Fruit fly (Drosophila melanogaster): ENCODE measurements around the gene eys.

dm6 chr2L:2373818-2374746 is 62.6 kb downstream of the eys start, which contains the start of the genes CG3609 and CG15390:
- TF ChIP-seq EcR (GFP tag; optimal IDR thresholded peaks at IDR 0.05) (peak; percentile 30), D1 (tag; optimal IDR thresholded peaks at IDR 0.05) (no peak), Ets98B (GFP tag; IDR thresholded peaks at IDR 0.05) (peak; percentile 89), CG15710 (tag; optimal IDR thresholded peaks at IDR 0.05) (peak; percentile 60), fd96Ca (GFP tag; IDR thresholded peaks at IDR 0.05) (peak; percentile 85), CG8301 (tag; optimal IDR thresholded peaks at IDR 0.05) (peak; percentile 40), CG4496 (GFP tag; IDR thresholded peaks at IDR 0.05) (peak; percentile 91), gl (tag; optimal IDR thresholded peaks at IDR 0.05) (peak; percentile 72), CG12605 (GFP tag; IDR thresholded peaks at IDR 0.05) (peak; percentile 60), Pif1A (GFP tag; optimal IDR thresholded peaks at IDR 0.05) (peak; percentile 91), rn (GFP tag; IDR thresholded peaks at IDR 0.05) (peak; percentile 51; the same call in 1 of the 2 replicates), CG17806 (tag; optimal IDR thresholded peaks at IDR 0.05) (peak; percentile 54), Snoo (tag; optimal IDR thresholded peaks at IDR 0.05) (peak; percentile 60), Pif1B (GFP tag; optimal IDR thresholded peaks at IDR 0.05) (peak; percentile 88)

All from whole organism, pupa.